Worm (Caenorhabditis elegans) whole organism, L1 larva: Measurements from ENCODE around the gene gln-5.

ENCODE experiments used
- C34B4.2 ChIP-seq: sonication (generic microtip); optimal IDR thresholded peaks from 2 replicates; lab custom pipeline; 2017; ENCODE audit warnings: mild to moderate bottlenecking, missing genetic modification characterization, missing compliant biosample characterization
- dpl-1 ChIP-seq, 3 experiments: fragments of 150-350 bp in 2 of 3; sonication (generic microtip) in 1 of 3; optimal IDR thresholded peaks; 2 replicates each; lab custom pipeline; 2014 to 2017; ENCODE audit warnings: missing biosample characterization in 3 of 3, missing genetic modification characterization in 3 of 3, missing genetic modification reagents in 3 of 3
- fkh-10 ChIP-seq: sonication (generic microtip); optimal IDR thresholded peaks from 2 replicates; lab custom pipeline; 2017; ENCODE audit warnings: missing biosample characterization, missing genetic modification reagents, missing genetic modification characterization
- jun-1 ChIP-seq: fragments of 150-350 bp; optimal IDR thresholded peaks from 2 replicates; lab custom pipeline; 2014; ENCODE audit warnings: missing biosample characterization, missing genetic modification reagents, missing genetic modification characterization
- lir-3 ChIP-seq: sonication (generic microtip); optimal IDR thresholded peaks from 2 replicates; lab custom pipeline; 2016; ENCODE audit warnings: mild to moderate bottlenecking, missing genetic modification characterization, moderate library complexity, missing compliant biosample characterization; ENCODE audit not compliant: poor library complexity
- nhr-77 ChIP-seq: fragments of 150-350 bp; optimal IDR thresholded peaks from 2 replicates; lab custom pipeline; 2014; ENCODE audit warnings: missing biosample characterization, missing genetic modification characterization
- skn-1 ChIP-seq: fragments of 150-350 bp; optimal IDR thresholded peaks from 2 replicates; lab custom pipeline; 2014; ENCODE audit warnings: missing biosample characterization, missing genetic modification characterization

DNA sequence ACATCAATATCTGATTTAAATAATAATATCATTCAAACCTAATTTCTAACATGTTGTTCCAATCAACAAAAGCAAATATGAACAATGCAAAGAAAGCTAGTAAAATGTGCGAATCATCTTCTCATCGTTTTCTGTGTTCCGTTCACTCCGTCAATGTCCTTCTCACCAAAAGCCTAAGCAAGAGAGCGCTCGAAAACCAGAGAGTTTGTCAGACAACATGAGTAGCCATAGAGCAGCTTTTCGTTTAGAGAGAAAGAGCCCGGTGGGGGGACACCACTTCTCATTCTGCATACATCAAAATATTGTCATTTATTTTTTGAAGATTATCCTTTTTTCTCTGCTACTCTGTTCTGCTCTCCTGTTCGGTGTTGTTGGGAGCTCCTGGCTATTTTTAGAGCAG lies 20.2 kb upstream of the gln-5 start:
- TF ChIP-seq dpl-1 (GFP tag; optimal IDR thresholded peaks at IDR 0.05; lab: Kevin White, UChicago) (peak in 1 of 3 experiments; percentile 27), nhr-77 (tag; lab: Kevin White, UChicago) (no peak), skn-1 (tag; lab: Kevin White, UChicago) (no peak), lir-3 (tag; lab: Kevin White, UChicago) (no peak), jun-1 (tag; lab: Kevin White, UChicago) (no peak), C34B4.2 (tag; lab: Kevin White, UChicago) (no peak), fkh-10 (GFP tag; lab: Kevin White, UChicago) (no peak)
